Worm (Caenorhabditis elegans) whole organism, L2 larva: ENCODE results near the gene srr-3.

Experiments used
- ama-1 ChIP-seq: fragments of 150-350 bp; optimal IDR thresholded peaks from 2 replicates; lab custom pipeline; 2018; ENCODE audit warnings: inconsistent platforms
- crh-2 ChIP-seq: sonication (generic microtip); optimal IDR thresholded peaks from 2 replicates; lab custom pipeline; 2017; ENCODE audit warnings: missing biosample characterization, missing genetic modification characterization
- egl-27 ChIP-seq: sonication (generic microtip); optimal IDR thresholded peaks from 3 replicates; lab custom pipeline; 2017; ENCODE audit warnings: missing biosample characterization, missing genetic modification reagents, missing genetic modification characterization
- elt-1 ChIP-seq: fragments of 150-350 bp; optimal IDR thresholded peaks from 2 replicates; lab custom pipeline; 2014; ENCODE audit warnings: missing biosample characterization, missing genetic modification characterization
- nhr-11 ChIP-seq: fragments of 150-350 bp; optimal IDR thresholded peaks from 2 replicates; lab custom pipeline; 2014; ENCODE audit warnings: missing biosample characterization, missing genetic modification characterization
- nhr-12 ChIP-seq: fragments of 150-350 bp; optimal IDR thresholded peaks from 2 replicates; lab custom pipeline; 2014; ENCODE audit warnings: missing biosample characterization, missing genetic modification characterization
- nhr-23 ChIP-seq: fragments of 150-350 bp; optimal IDR thresholded peaks from 2 replicates; lab custom pipeline; 2014; ENCODE audit warnings: missing biosample characterization, missing genetic modification reagents, missing genetic modification characterization
- nhr-77 ChIP-seq: fragments of 150-350 bp; optimal IDR thresholded peaks from 2 replicates; lab custom pipeline; 2014; ENCODE audit warnings: missing biosample characterization, missing genetic modification characterization
- unc-62 ChIP-seq: fragments of 150-350 bp; optimal IDR thresholded peaks from 2 replicates; lab custom pipeline; 2014; ENCODE audit warnings: missing biosample characterization, missing genetic modification reagents, missing genetic modification characterization

DNA sequence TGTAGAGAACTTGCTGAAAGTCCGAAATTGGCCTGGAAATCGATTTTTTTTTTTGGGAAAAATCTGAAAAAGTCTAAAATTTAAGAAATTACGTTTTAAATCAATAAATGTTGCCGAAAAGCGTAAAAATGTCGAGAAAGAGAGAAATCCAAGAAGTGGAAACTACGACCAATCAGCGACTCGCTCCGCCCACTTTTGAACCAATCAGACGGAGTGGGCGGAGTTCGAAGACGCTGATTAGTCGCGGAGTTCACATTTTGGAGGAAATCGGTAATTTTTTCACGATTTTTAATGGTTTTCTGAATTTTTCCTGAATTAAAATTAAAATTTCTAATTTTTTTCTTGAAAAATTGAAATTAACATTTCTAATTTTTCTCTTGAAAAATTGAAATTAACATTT is 31.1 kb upstream of the srr-3 start:
- TF ChIP-seq nhr-23, result no peak
- TF ChIP-seq crh-2 (tag; lab: Kevin White, UChicago), result no peak
- TF ChIP-seq egl-27 (tag; lab: Kevin White, UChicago), result no peak
- TF ChIP-seq ama-1 (lab: Kevin White, UChicago), result no peak
- no peak for TF ChIP-seq nhr-12
- TF ChIP-seq nhr-11, result no peak
- no peak for TF ChIP-seq nhr-77 (tag; lab: Kevin White, UChicago)
- no peak for TF ChIP-seq unc-62 (GFP tag; lab: Kevin White, UChicago)
- no peak for TF ChIP-seq elt-1 (tag; lab: Kevin White, UChicago)
